Fruit fly (Drosophila melanogaster): ENCODE data around the gene tomb.
A peak's percentile ranks its signal among the peaks of the same experiment; 100 is the strongest.

- TF ChIP-seq CG10669 (GFP tag; optimal IDR thresholded peaks at IDR 0.05) (no peak), CG6854 (GFP tag; optimal IDR thresholded peaks at IDR 0.05) (no peak), Met (GFP tag; optimal IDR thresholded peaks at IDR 0.05) (no peak), CG6808 (GFP tag; optimal IDR thresholded peaks at IDR 0.05) (no peak), cyc (GFP tag; optimal IDR thresholded peaks at IDR 0.05) (no peak), CG9139 (GFP tag; optimal IDR thresholded peaks at IDR 0.05) (peak; percentile 15), CG8319 (GFP tag; optimal IDR thresholded peaks at IDR 0.05) (no peak), achi (GFP tag; optimal IDR thresholded peaks at IDR 0.05) (no peak), CG15336 (GFP tag; IDR thresholded peaks at IDR 0.05) (no peak), Eip78C (GFP tag) (no peak)
These were observed 9.6 kb upstream of the tomb start for dm6 chr2L:5546207-5546517.

Data from whole organism, prepupa.